Worm (Caenorhabditis elegans): ENCODE measurements around the gene F22E5.20.

F22E5.20 gene

ce11 chrII:2709942-2710341 lies 36.5 kb upstream of the F22E5.20 start, which contains the start of gene T05A8.1:
Gene T05A8.1, minus strand, starts transcription at chrII:2710042.
- TF ChIP-seq mxl-1 (tag; optimal IDR thresholded peaks at IDR 0.05) (no peak), ztf-6 (GFP tag; IDR thresholded peaks at IDR 0.05) (no peak), ama-1 (optimal IDR thresholded peaks at IDR 0.05) (no peak), ama-1 (GFP tag; optimal IDR thresholded peaks at IDR 0.05) (no peak), F49E8.2 (tag; optimal IDR thresholded peaks at IDR 0.05; ENCODE audit: insufficient read depth) (no peak), let-607 (tag; optimal IDR thresholded peaks at IDR 0.05) (no peak), Y53F4B.3 (GFP tag; IDR thresholded peaks at IDR 0.05) (no peak), F22D6.2 (tag; optimal IDR thresholded peaks at IDR 0.05) (no peak), F37B4.10 (GFP tag; IDR thresholded peaks at IDR 0.05) (no peak), Y56A3A.18 (GFP tag; IDR thresholded peaks at IDR 0.05) (no peak)

ce11 chrII:2707872-2708271 lies 34.4 kb upstream of the F22E5.20 start, which contains the start of gene Y47G7B.2:
Gene Y47G7B.2, minus strand, starts transcription at chrII:2708014.
- TF ChIP-seq hmg-1.2 (GFP tag; IDR thresholded peaks at IDR 0.05) (peak; percentile 59; the same call in 1 of the 2 replicates), attf-5 (GFP tag; optimal IDR thresholded peaks at IDR 0.05) (peak; percentile 18), akir-1 (GFP tag; optimal IDR thresholded peaks at IDR 0.05) (no peak), lin-35 (GFP tag; optimal IDR thresholded peaks at IDR 0.05) (no peak)

- no peak for TF ChIP-seq ceh-100 (GFP tag; IDR thresholded peaks at IDR 0.05)
- no peak for TF ChIP-seq nhr-120 (GFP tag; IDR thresholded peaks at IDR 0.05)
- TF ChIP-seq ztf-18 (tag; optimal IDR thresholded peaks at IDR 0.05) = no peak
- TF ChIP-seq T07F8.4 (tag; optimal IDR thresholded peaks at IDR 0.05) = no peak
- no peak for TF ChIP-seq him-1 (tag; optimal IDR thresholded peaks at IDR 0.05)
- no peak for TF ChIP-seq ztf-22 (GFP tag; optimal IDR thresholded peaks at IDR 0.05)
- no peak for TF ChIP-seq sea-2 (GFP tag; IDR thresholded peaks at IDR 0.05)
- no peak for TF ChIP-seq ztf-3 (GFP tag; optimal IDR thresholded peaks at IDR 0.05)
- no peak for TF ChIP-seq hsf-1 (GFP tag; IDR thresholded peaks at IDR 0.05)
- no peak for TF ChIP-seq F39B2.1 (GFP tag; IDR thresholded peaks at IDR 0.05)
- no peak for TF ChIP-seq lin-35 (GFP tag; optimal IDR thresholded peaks at IDR 0.05)
- no peak for TF ChIP-seq dpl-1 (GFP tag; optimal IDR thresholded peaks at IDR 0.05)
- no peak for TF ChIP-seq ceh-79 (tag; optimal IDR thresholded peaks at IDR 0.05)
- no peak for TF ChIP-seq unc-62 (GFP tag; optimal IDR thresholded peaks at IDR 0.05)
- TF ChIP-seq xnd-1 (tag; optimal IDR thresholded peaks at IDR 0.05) = no peak
- no peak for TF ChIP-seq snpc-4 (GFP tag; optimal IDR thresholded peaks at IDR 0.05)
- no peak for TF ChIP-seq snpc-4 (tag; optimal IDR thresholded peaks at IDR 0.05)
- TF ChIP-seq attf-6 (GFP tag; IDR thresholded peaks at IDR 0.05) = no peak
- TF ChIP-seq ZK185.1 (tag; optimal IDR thresholded peaks at IDR 0.05; ENCODE audit: poor library complexity, severe bottlenecking) = no peak
These were observed 31.8 kb upstream of the F22E5.20 start, which contains the start of gene srh-128 for ce11 chrII:2705200-2705599. Gene srh-128, minus strand, starts transcription at chrII:2705300.

- TF ChIP-seq ccch-3 (GFP tag; optimal IDR thresholded peaks at IDR 0.05) = no peak
These were observed 29.3 kb upstream of the F22E5.20 start, which contains the start of gene sri-60 for ce11 chrII:2702757-2703156. Gene sri-60, minus strand, starts transcription at chrII:2702857.

ce11 chrII:2700229-2700628 lies 26.8 kb upstream of the F22E5.20 start, which contains the start of gene sri-61:
Gene sri-61, minus strand, starts transcription at chrII:2700329.
- TF ChIP-seq madf-10 (tag; optimal IDR thresholded peaks at IDR 0.05) = no peak
- no peak for TF ChIP-seq sea-2 (GFP tag; IDR thresholded peaks at IDR 0.05)
- no peak for TF ChIP-seq mel-28 (tag; optimal IDR thresholded peaks at IDR 0.05; ENCODE audit: borderline replicate concordance)
- no peak for TF ChIP-seq Y95B8A.8 (GFP tag; IDR thresholded peaks at IDR 0.05)
- TF ChIP-seq bed-1 (GFP tag; IDR thresholded peaks at IDR 0.05) = no peak
- no peak for TF ChIP-seq F55B11.4 (tag; optimal IDR thresholded peaks at IDR 0.05; ENCODE audit: borderline replicate concordance, insufficient read depth)
- no peak for TF ChIP-seq zfh-2 (GFP tag; conservative IDR thresholded peaks at IDR 0.05)
- TF ChIP-seq lsl-1 (GFP tag; optimal IDR thresholded peaks at IDR 0.05) = no peak
- TF ChIP-seq F57C9.4 (tag; optimal IDR thresholded peaks at IDR 0.05) = no peak
- no peak for TF ChIP-seq lin-40 (tag; optimal IDR thresholded peaks at IDR 0.05)
- TF ChIP-seq ztf-6 (GFP tag; IDR thresholded peaks at IDR 0.05) = no peak
- no peak for TF ChIP-seq tlf-1 (GFP tag; optimal IDR thresholded peaks at IDR 0.05)
- no peak for TF ChIP-seq mcd-1 (GFP tag; IDR thresholded peaks at IDR 0.05)
- TF ChIP-seq Y79H2A.3 (GFP tag; conservative IDR thresholded peaks at IDR 0.05) = no peak

All from whole organism, young adult.